Fruit fly (Drosophila melanogaster) whole organism, adult: ENCODE data around the gene CG14860.

Experiments
- CG11617 ChIP-seq: fragments of 200-800 bp; sonication (Bioruptor generic); optimal IDR thresholded peaks from 2 replicates; lab custom pipeline; 2017; ENCODE audit warnings: mild to moderate bottlenecking, missing biosample characterization, missing genetic modification reagents, missing genetic modification characterization
- CG12768 ChIP-seq: fragments of 200-800 bp; sonication (Bioruptor generic); optimal IDR thresholded peaks from 2 replicates; lab custom pipeline; 2017; ENCODE audit warnings: missing biosample characterization, missing genetic modification characterization, mild to moderate bottlenecking, moderate library complexity, missing genetic modification reagents
- CG14711 ChIP-seq: fragments of 200-800 bp; sonication (Bioruptor generic); optimal IDR thresholded peaks from 2 replicates; lab custom pipeline; 2018; ENCODE audit warnings: missing biosample characterization, mild to moderate bottlenecking, missing genetic modification characterization, moderate library complexity
- CG1620 ChIP-seq: fragments of 200-800 bp; sonication (Bioruptor generic); optimal IDR thresholded peaks from 2 replicates; lab custom pipeline; 2016; ENCODE audit warnings: missing biosample characterization, missing genetic modification characterization
- CG33017 ChIP-seq: fragments of 200-800 bp; sonication (Bioruptor generic); optimal IDR thresholded peaks from 2 replicates; lab custom pipeline; 2018; ENCODE audit warnings: missing biosample characterization, mild to moderate bottlenecking, missing genetic modification characterization, moderate library complexity
- CG5204 ChIP-seq: fragments of 200-800 bp; sonication (Bioruptor generic); optimal IDR thresholded peaks from 2 replicates; lab custom pipeline; 2016; ENCODE audit warnings: missing biosample characterization, missing genetic modification characterization
- CG7045 ChIP-seq: fragments of 200-800 bp; sonication (Bioruptor generic); optimal IDR thresholded peaks from 2 replicates; lab custom pipeline; 2017; ENCODE audit warnings: missing biosample characterization, mild to moderate bottlenecking, missing genetic modification characterization
- CG7101 ChIP-seq: fragments of 200-800 bp; sonication (Bioruptor generic); optimal IDR thresholded peaks from 2 replicates; lab custom pipeline; 2018; ENCODE audit warnings: missing biosample characterization, mild to moderate bottlenecking, missing genetic modification characterization, moderate library complexity
- Clk ChIP-seq: fragments of 200-800 bp; sonication (Bioruptor generic); optimal IDR thresholded peaks from 2 replicates; lab custom pipeline; 2017; ENCODE audit warnings: missing biosample characterization, missing genetic modification characterization
- Crg-1 ChIP-seq: fragments of 200-800 bp; sonication (Bioruptor generic); optimal IDR thresholded peaks from 2 replicates; lab custom pipeline; 2016; ENCODE audit warnings: missing biosample characterization, missing genetic modification characterization
- Hr96 ChIP-seq: fragments of 200-800 bp; sonication (Bioruptor generic); optimal IDR thresholded peaks from 2 replicates; lab custom pipeline; 2016; ENCODE audit warnings: missing biosample characterization, missing genetic modification characterization
- Mnt ChIP-seq: fragments of 200-800 bp; sonication (Bioruptor generic); optimal IDR thresholded peaks from 2 replicates; lab custom pipeline; 2016; ENCODE audit warnings: missing biosample characterization, mild to moderate bottlenecking, missing genetic modification characterization
- bab1 ChIP-seq: fragments of 200-800 bp; sonication (Bioruptor generic); optimal IDR thresholded peaks from 3 replicates; lab custom pipeline; 2019; ENCODE audit warnings: missing biosample characterization, mild to moderate bottlenecking, missing genetic modification characterization, moderate library complexity
- cic ChIP-seq: fragments of 200-800 bp; sonication (Bioruptor generic); optimal IDR thresholded peaks from 2 replicates; lab custom pipeline; 2017; ENCODE audit warnings: missing biosample characterization, mild to moderate bottlenecking, missing genetic modification characterization, moderate library complexity
- cnc ChIP-seq, 2 experiments: fragments of >200 bp; optimal IDR thresholded peaks; 2 replicates each; lab custom pipeline; 2017
- kay ChIP-seq: fragments of 200-800 bp; sonication (Bioruptor generic); peaks from one replicate; lab custom pipeline; 2016; ENCODE audit warnings: missing biosample characterization, missing genetic modification characterization, borderline replicate concordance
- ovo ChIP-seq: fragments of 200-800 bp; sonication (Bioruptor generic); optimal IDR thresholded peaks from 2 replicates; lab custom pipeline; 2016; ENCODE audit warnings: missing biosample characterization, missing genetic modification characterization
- pad ChIP-seq: fragments of 200-800 bp; sonication (Bioruptor generic); optimal IDR thresholded peaks from 3 replicates; lab custom pipeline; 2017; ENCODE audit warnings: missing biosample characterization, missing genetic modification characterization, mild to moderate bottlenecking, moderate library complexity, missing genetic modification reagents
- tj ChIP-seq: fragments of 200-800 bp; sonication (Bioruptor generic); optimal IDR thresholded peaks from 3 replicates; lab custom pipeline; 2017; ENCODE audit warnings: missing biosample characterization, mild to moderate bottlenecking, missing genetic modification characterization, moderate library complexity
- toe ChIP-seq: fragments of 200-800 bp; sonication (Bioruptor generic); optimal IDR thresholded peaks from 2 replicates; lab custom pipeline; 2016; ENCODE audit warnings: missing biosample characterization, missing genetic modification characterization

Gene CG14860

DNA sequence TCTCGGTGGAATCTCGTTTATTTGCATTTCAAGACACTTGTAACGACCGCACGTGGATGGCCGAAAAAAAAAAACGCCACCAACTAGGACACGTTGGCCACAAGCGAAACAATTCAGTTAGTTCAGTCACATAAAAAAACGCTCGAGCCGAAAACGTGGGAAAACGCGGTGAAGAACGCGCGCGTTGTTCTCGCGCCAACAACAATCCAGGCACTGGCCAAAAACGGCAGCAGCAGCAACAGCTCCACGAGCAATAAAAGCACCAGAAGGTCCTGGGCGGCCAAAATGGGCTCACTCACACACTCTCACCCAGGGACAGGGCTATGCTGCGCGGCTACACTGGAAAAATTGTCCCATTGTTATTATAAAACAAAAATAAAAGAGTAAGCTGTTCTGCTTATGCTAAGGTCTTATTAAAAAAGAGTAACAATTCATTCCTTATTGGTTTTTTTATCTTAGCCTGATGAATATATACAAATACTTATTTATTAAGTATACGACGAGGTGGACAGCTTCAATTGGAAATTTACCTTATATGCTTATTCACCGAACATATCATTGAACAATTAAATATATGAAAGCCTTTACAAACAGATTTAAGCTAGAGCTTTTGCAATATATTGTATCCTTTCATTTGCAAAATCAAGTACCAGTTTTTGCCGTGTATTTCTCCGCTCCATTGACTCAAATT, 19.2 kb upstream of the CG14860 start, which contains the start of gene btsz:
btsz (minus strand) TSS at position 215 of the 691 bp plus-strand sequence.
- TF ChIP-seq cnc (optimal IDR thresholded peaks at IDR 0.05; lab: Kevin White, UChicago): no peak
- peak; percentile 50 for TF ChIP-seq CG12768 (GFP tag; lab: Kevin White, UChicago)
- no peak for TF ChIP-seq Crg-1 (GFP tag; lab: Kevin White, UChicago)
- TF ChIP-seq CG33017: no peak
- TF ChIP-seq Mnt (GFP tag; lab: Kevin White, UChicago): no peak
- TF ChIP-seq pad: no peak
- TF ChIP-seq CG14711 (tag; lab: Kevin White, UChicago): no peak
- no peak for TF ChIP-seq tj
- TF ChIP-seq bab1 (GFP tag; lab: Kevin White, UChicago): no peak
- TF ChIP-seq Clk (GFP tag; lab: Kevin White, UChicago): peak; percentile 7
- TF ChIP-seq CG11617 (GFP tag; lab: Kevin White, UChicago): no peak
- no peak for TF ChIP-seq CG1620 (GFP tag; lab: Kevin White, UChicago)
- no peak for TF ChIP-seq Hr96 (GFP tag; lab: Kevin White, UChicago)
- TF ChIP-seq ovo: no peak
- no peak for TF ChIP-seq cic
- TF ChIP-seq CG7101 (tag; lab: Kevin White, UChicago): no peak
- no peak for TF ChIP-seq kay (GFP tag; lab: Kevin White, UChicago)
- no peak for TF ChIP-seq CG5204 (GFP tag; lab: Kevin White, UChicago)
- TF ChIP-seq CG7045: peak; percentile 34
- no peak for TF ChIP-seq toe (GFP tag; lab: Kevin White, UChicago)

DNA sequence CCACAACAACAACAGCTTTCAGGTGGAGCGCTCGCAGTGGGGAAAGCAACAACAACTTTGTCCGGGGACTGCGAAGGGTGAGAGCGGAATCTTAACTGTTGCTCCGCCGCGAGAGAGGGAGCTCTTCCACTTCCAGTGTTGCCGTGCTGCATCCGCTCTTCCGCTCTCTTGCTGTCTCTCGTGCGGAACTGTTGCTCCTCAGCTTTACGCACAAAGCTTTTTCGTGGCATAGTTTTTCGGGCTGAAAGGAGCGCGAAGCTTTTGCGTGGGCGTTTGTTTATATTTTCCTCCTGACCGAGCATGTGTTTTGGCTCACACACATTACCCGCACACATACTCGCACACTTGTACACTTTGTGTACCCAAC, 18.6 kb upstream of the CG14860 start:
- TF ChIP-seq CG1620 (GFP tag; lab: Kevin White, UChicago) (no peak), CG33017 (no peak), cic (peak; percentile 29)

DNA sequence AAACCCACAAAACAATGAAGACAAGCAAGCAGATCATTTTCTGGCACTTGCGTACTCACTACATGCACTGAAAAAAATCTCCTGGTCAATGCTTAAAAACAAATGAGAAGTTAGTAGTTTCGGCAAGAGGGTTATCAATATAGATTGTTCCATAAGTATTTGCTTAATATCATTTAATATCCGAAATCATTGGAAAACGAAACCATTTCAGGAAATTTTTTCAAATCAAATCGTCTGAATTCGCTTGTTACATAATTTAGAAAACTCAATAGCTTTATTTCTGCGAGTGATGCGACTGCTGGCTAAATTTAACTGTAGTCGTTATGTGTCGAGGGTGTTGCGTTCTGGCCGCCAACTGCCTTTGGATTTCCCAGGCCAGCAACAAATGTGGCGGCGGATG, 16.4 kb upstream of the CG14860 start:
- TF ChIP-seq ovo: no peak
- TF ChIP-seq Mnt (GFP tag; lab: Kevin White, UChicago): no peak
- no peak for TF ChIP-seq kay (GFP tag; lab: Kevin White, UChicago)
- no peak for TF ChIP-seq bab1 (GFP tag; lab: Kevin White, UChicago)
- TF ChIP-seq CG5204 (GFP tag; lab: Kevin White, UChicago): no peak
- no peak for TF ChIP-seq tj

- no peak for TF ChIP-seq CG1620 (GFP tag; lab: Kevin White, UChicago)
- peak; percentile 21 for TF ChIP-seq bab1 (GFP tag; lab: Kevin White, UChicago)
- TF ChIP-seq Mnt (GFP tag; lab: Kevin White, UChicago): peak; percentile 94
- no peak for TF ChIP-seq CG7101 (tag; lab: Kevin White, UChicago)
- TF ChIP-seq kay (GFP tag; lab: Kevin White, UChicago): no peak
These were observed 15.2 kb upstream of the CG14860 start, which contains the start of gene CG3631 for dm6 chr3R:14879207-14879863. TSS of gene CG3631 (plus strand) at chr3R:14879457.

DNA sequence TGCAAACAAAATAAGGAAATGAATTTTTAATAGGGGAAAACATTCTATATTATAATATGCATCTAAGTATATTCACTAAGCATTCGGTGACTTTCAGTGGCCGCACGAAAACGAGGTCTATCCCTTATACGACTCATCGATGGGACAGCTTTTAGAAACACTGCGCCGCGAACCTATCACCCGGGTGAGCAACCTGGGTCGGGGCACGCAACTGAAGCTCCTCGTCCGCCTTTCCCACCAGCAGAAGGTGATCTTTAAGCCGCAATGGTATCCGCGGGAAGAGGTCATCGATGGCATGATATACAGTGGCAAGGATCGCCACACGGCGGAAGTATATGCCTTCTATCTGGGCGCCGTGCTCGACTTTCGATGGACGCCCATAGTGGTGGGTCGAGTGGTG, 13.7 kb upstream of the CG14860 start:
- no peak for TF ChIP-seq cnc (optimal IDR thresholded peaks at IDR 0.05; lab: Kevin White, UChicago)
- no peak for TF ChIP-seq CG7045
- TF ChIP-seq ovo: no peak

DNA sequence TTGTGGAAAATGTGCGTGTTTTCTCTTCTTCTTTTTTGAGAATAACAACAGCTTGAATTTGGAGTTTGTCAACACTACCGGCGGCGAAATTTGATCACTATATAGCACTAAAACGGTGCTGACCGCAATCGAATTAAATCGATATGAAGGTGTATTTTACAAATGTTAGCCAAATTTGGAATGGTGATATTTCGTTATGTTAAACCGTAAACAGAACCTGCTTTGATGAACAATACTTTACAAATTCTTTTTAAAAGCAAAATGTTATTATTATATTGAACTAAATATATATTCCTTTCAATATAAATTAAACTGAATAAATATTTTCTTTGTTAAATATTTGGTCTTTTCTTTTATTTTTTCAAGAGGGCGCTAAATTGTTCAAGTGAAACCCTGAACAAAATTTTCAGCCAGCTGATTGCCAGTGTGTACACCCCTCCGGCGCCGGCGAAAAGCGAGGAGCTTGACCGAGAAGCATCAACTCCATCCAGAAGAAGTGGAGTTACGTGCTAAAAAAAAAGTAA, 8.5 kb upstream of the CG14860 start, which contains the start of the genes Rrp6, CG33331 and CG33332:
Rrp6 (minus strand) TSS at position 236 of the 524 bp plus-strand sequence.
CG33331 (plus strand) TSS at position 446 of the 524 bp plus-strand sequence.
CG33332 (plus strand) TSS at position 446 of the 524 bp plus-strand sequence.
- peak; percentile 76 for TF ChIP-seq CG33017
- TF ChIP-seq cnc (optimal IDR thresholded peaks at IDR 0.05; lab: Kevin White, UChicago): no peak
- TF ChIP-seq CG5204 (GFP tag; lab: Kevin White, UChicago): no peak
- TF ChIP-seq CG7101 (tag; lab: Kevin White, UChicago): peak; percentile 85
- TF ChIP-seq Crg-1 (GFP tag; lab: Kevin White, UChicago): peak; percentile 90
- TF ChIP-seq pad: peak; percentile 76
- TF ChIP-seq ovo: peak; percentile 64
- TF ChIP-seq CG1620 (GFP tag; lab: Kevin White, UChicago): peak; percentile 83
- TF ChIP-seq Mnt (GFP tag; lab: Kevin White, UChicago): peak; percentile 92
- peak; percentile 73 for TF ChIP-seq Clk (GFP tag; lab: Kevin White, UChicago)
- TF ChIP-seq Hr96 (GFP tag; lab: Kevin White, UChicago): no peak
- TF ChIP-seq kay (GFP tag; lab: Kevin White, UChicago): no peak
- no peak for TF ChIP-seq toe (GFP tag; lab: Kevin White, UChicago)
- TF ChIP-seq CG14711 (tag; lab: Kevin White, UChicago): peak; percentile 84
- peak; percentile 26 for TF ChIP-seq cic
- TF ChIP-seq bab1 (GFP tag; lab: Kevin White, UChicago): peak; percentile 83
- peak; percentile 88 for TF ChIP-seq CG12768 (GFP tag; lab: Kevin White, UChicago)
- peak; percentile 52 for TF ChIP-seq tj
- TF ChIP-seq CG11617 (GFP tag; lab: Kevin White, UChicago): peak; percentile 83
- peak; percentile 85 for TF ChIP-seq CG7045
